Fruit fly (Drosophila melanogaster) whole organism, prepupa: ENCODE data around the gene scyl.

ENCODE experiments used
- Blimp-1 ChIP-seq: fragments of 200-800 bp; sonication (Bioruptor generic); optimal IDR thresholded peaks from 3 replicates; lab custom pipeline; 2017; ENCODE audit warnings: missing biosample characterization, missing genetic modification characterization, mild to moderate bottlenecking, moderate library complexity, missing genetic modification reagents
- CG10631 ChIP-seq: fragments of 200-800 bp; sonication (Bioruptor generic); optimal IDR thresholded peaks from 2 replicates; lab custom pipeline; 2016; ENCODE audit warnings: missing biosample characterization, missing genetic modification characterization
- CG10669 ChIP-seq: fragments of 200-800 bp; sonication (Bioruptor generic); optimal IDR thresholded peaks from 3 replicates; lab custom pipeline; 2018; ENCODE audit warnings: missing biosample characterization, mild to moderate bottlenecking, missing genetic modification characterization, moderate library complexity
- CG11294 ChIP-seq: fragments of 200-800 bp; sonication (Bioruptor generic); IDR thresholded peaks from 2 replicates; pipeline ENCODE4 v1.3.6; 2022; ENCODE audit warnings: missing biosample characterization, missing genetic modification characterization
- CG11762 ChIP-seq: fragments of 200-800 bp; sonication (Bioruptor generic); optimal IDR thresholded peaks from 3 replicates; lab custom pipeline; 2016; ENCODE audit warnings: missing biosample characterization, missing genetic modification characterization; ENCODE audit not compliant: insufficient read depth
- CG11902 ChIP-seq: fragments of 200-800 bp; sonication (Bioruptor generic); optimal IDR thresholded peaks from 3 replicates; lab custom pipeline; 2016; ENCODE audit warnings: missing biosample characterization, missing genetic modification characterization
- CG1621 ChIP-seq: fragments of 200-800 bp; sonication (Bioruptor generic); optimal IDR thresholded peaks from 3 replicates; lab custom pipeline; 2018; ENCODE audit warnings: missing biosample characterization, mild to moderate bottlenecking, missing genetic modification characterization
- CG16779 ChIP-seq: fragments of 200-800 bp; sonication (Bioruptor generic); optimal IDR thresholded peaks from 3 replicates; lab custom pipeline; 2017; ENCODE audit warnings: missing biosample characterization, mild to moderate bottlenecking, missing genetic modification characterization
- CG3032 ChIP-seq: fragments of 200-800 bp; optimal IDR thresholded peaks from 2 replicates; lab custom pipeline; 2019; ENCODE audit warnings: missing biosample characterization, mild to moderate bottlenecking, missing genetic modification characterization, moderate library complexity
- CG32006 ChIP-seq: fragments of 200-800 bp; sonication (Bioruptor generic); optimal IDR thresholded peaks from 3 replicates; lab custom pipeline; 2017; ENCODE audit warnings: missing biosample characterization, mild to moderate bottlenecking, missing genetic modification characterization
- CG34406 ChIP-seq: fragments of 200-800 bp; sonication (Bioruptor generic); optimal IDR thresholded peaks from 3 replicates; lab custom pipeline; 2016; ENCODE audit warnings: missing biosample characterization, missing genetic modification characterization
- CG3919 ChIP-seq: fragments of 200-800 bp; sonication (Bioruptor generic); optimal IDR thresholded peaks from 3 replicates; lab custom pipeline; 2016; ENCODE audit warnings: missing biosample characterization, missing genetic modification characterization
- CG4318 ChIP-seq: fragments of 200-800 bp; sonication (Bioruptor generic); optimal IDR thresholded peaks from 3 replicates; lab custom pipeline; 2017; ENCODE audit warnings: missing biosample characterization, mild to moderate bottlenecking, missing genetic modification characterization
- CG6163 ChIP-seq: fragments of 200-800 bp; sonication (Bioruptor generic); IDR thresholded peaks from 3 replicates; pipeline ENCODE4 v1.3.6; 2022; ENCODE audit warnings: missing biosample characterization, missing genetic modification characterization
- CG6276 ChIP-seq: fragments of 200-800 bp; sonication (Bioruptor generic); optimal IDR thresholded peaks from 2 replicates; lab custom pipeline; 2017; ENCODE audit warnings: missing biosample characterization, mild to moderate bottlenecking, missing genetic modification characterization
- CG6792 ChIP-seq: fragments of 200-800 bp; sonication (Bioruptor generic); optimal IDR thresholded peaks from 3 replicates; lab custom pipeline; 2016; ENCODE audit warnings: missing biosample characterization, missing genetic modification characterization
- CG6854 ChIP-seq: fragments of 200-800 bp; sonication (Bioruptor generic); optimal IDR thresholded peaks from 2 replicates; lab custom pipeline; 2017; ENCODE audit warnings: missing biosample characterization, mild to moderate bottlenecking, missing genetic modification characterization
- CG7368 ChIP-seq: fragments of 200-800 bp; sonication (Bioruptor generic); optimal IDR thresholded peaks from 3 replicates; lab custom pipeline; 2016; ENCODE audit warnings: missing biosample characterization, missing genetic modification characterization
- CG8632 ChIP-seq: fragments of 200-800 bp; sonication (Bioruptor generic); optimal IDR thresholded peaks from 3 replicates; lab custom pipeline; 2016; ENCODE audit warnings: missing biosample characterization, missing genetic modification characterization
- CG9139 ChIP-seq: fragments of 200-800 bp; sonication (Bioruptor generic); optimal IDR thresholded peaks from 3 replicates; lab custom pipeline; 2017; ENCODE audit warnings: missing biosample characterization, mild to moderate bottlenecking, missing genetic modification characterization
- Eip78C ChIP-seq: fragments of 200-800 bp; sonication (Bioruptor generic); peaks from one replicate; lab custom pipeline; 2016; ENCODE audit warnings: missing biosample characterization, missing genetic modification characterization
- Eip93F ChIP-seq: fragments of 200-800 bp; sonication (Bioruptor generic); optimal IDR thresholded peaks from 2 replicates; lab custom pipeline; 2016; ENCODE audit warnings: missing biosample characterization, mild to moderate bottlenecking, missing genetic modification characterization
- Ets21C ChIP-seq: fragments of 200-800 bp; sonication (Bioruptor generic); optimal IDR thresholded peaks from 3 replicates; lab custom pipeline; 2016; ENCODE audit warnings: missing biosample characterization, missing genetic modification characterization
- Gug ChIP-seq: fragments of 200-800 bp; sonication (Bioruptor generic); IDR thresholded peaks from 2 replicates; pipeline ENCODE4 v1.3.6; 2022; ENCODE audit warnings: missing biosample characterization, missing genetic modification characterization
- Hr38 ChIP-seq: sonication (Bioruptor generic); optimal IDR thresholded peaks from 2 replicates; lab custom pipeline; 2016; ENCODE audit warnings: missing biosample characterization, missing genetic modification characterization
- Lpt ChIP-seq: fragments of 200-800 bp; sonication (Bioruptor generic); optimal IDR thresholded peaks from 3 replicates; lab custom pipeline; 2016; ENCODE audit warnings: missing biosample characterization, missing genetic modification characterization
- Met ChIP-seq: fragments of 200-800 bp; sonication (Bioruptor generic); optimal IDR thresholded peaks from 3 replicates; lab custom pipeline; 2016; ENCODE audit warnings: missing biosample characterization, missing genetic modification characterization
- Sox102F ChIP-seq: fragments of 200-800 bp; sonication (Bioruptor generic); optimal IDR thresholded peaks from 2 replicates; lab custom pipeline; 2016; ENCODE audit warnings: missing biosample characterization, mild to moderate bottlenecking, missing genetic modification characterization
- Sox15 ChIP-seq: fragments of 200-800 bp; sonication (Bioruptor generic); optimal IDR thresholded peaks from 3 replicates; lab custom pipeline; 2016; ENCODE audit warnings: missing biosample characterization, missing genetic modification characterization
- achi ChIP-seq: fragments of 200-800 bp; sonication (Bioruptor generic); optimal IDR thresholded peaks from 3 replicates; lab custom pipeline; 2016; ENCODE audit warnings: missing biosample characterization, missing genetic modification characterization
- acj6 ChIP-seq: fragments of 200-800 bp; sonication (Bioruptor generic); optimal IDR thresholded peaks from 3 replicates; lab custom pipeline; 2016; ENCODE audit warnings: missing biosample characterization, missing genetic modification characterization
- cyc ChIP-seq: fragments of 200-800 bp; sonication (Bioruptor generic); optimal IDR thresholded peaks from 3 replicates; lab custom pipeline; 2016; ENCODE audit warnings: missing biosample characterization, missing genetic modification characterization
- dac ChIP-seq: fragments of 200-800 bp; sonication (Bioruptor generic); optimal IDR thresholded peaks from 2 replicates; lab custom pipeline; 2017; ENCODE audit warnings: missing biosample characterization, mild to moderate bottlenecking, missing genetic modification characterization
- eg ChIP-seq: fragments of 200-800 bp; sonication (Bioruptor generic); IDR thresholded peaks from 3 replicates; pipeline ENCODE4 v1.3.6; 2022; ENCODE audit warnings: missing biosample characterization, missing genetic modification characterization
- esn ChIP-seq: fragments of 200-800 bp; sonication (Bioruptor generic); optimal IDR thresholded peaks from 2 replicates; lab custom pipeline; 2016; ENCODE audit warnings: missing biosample characterization, mild to moderate bottlenecking, missing genetic modification characterization, moderate library complexity
- fkh ChIP-seq: fragments of 200-800 bp; sonication (Bioruptor generic); optimal IDR thresholded peaks from 3 replicates; lab custom pipeline; 2017; ENCODE audit warnings: missing biosample characterization, mild to moderate bottlenecking, missing genetic modification characterization, moderate library complexity
- lz ChIP-seq: fragments of 200-800 bp; sonication (Bioruptor generic); optimal IDR thresholded peaks from 3 replicates; lab custom pipeline; 2016; ENCODE audit warnings: missing biosample characterization, missing genetic modification characterization
- net ChIP-seq: fragments of 200-800 bp; sonication (Bioruptor generic); optimal IDR thresholded peaks from 3 replicates; lab custom pipeline; 2016; ENCODE audit warnings: missing biosample characterization, missing genetic modification characterization
- pdm3 ChIP-seq: fragments of 200-800 bp; sonication (Bioruptor generic); optimal IDR thresholded peaks from 3 replicates; lab custom pipeline; 2016; ENCODE audit warnings: missing biosample characterization, missing genetic modification characterization
- salr ChIP-seq, 2 experiments: fragments of 200-800 bp; sonication (Bioruptor generic); optimal IDR thresholded peaks; 3 replicates each; lab custom pipeline; 2016 to 2018; ENCODE audit warnings: missing biosample characterization in 2 of 2, missing genetic modification characterization in 2 of 2, mild to moderate bottlenecking in 1 of 2
- spab ChIP-seq: fragments of 200-800 bp; sonication (Bioruptor generic); optimal IDR thresholded peaks from 2 replicates; lab custom pipeline; 2017; ENCODE audit warnings: missing biosample characterization, mild to moderate bottlenecking, missing genetic modification characterization, missing genetic modification reagents
- ss ChIP-seq, 2 experiments: fragments of 200-800 bp; sonication (Bioruptor generic); optimal IDR thresholded peaks; 2 replicates in 1 of 2; 3 replicates in 1 of 2; lab custom pipeline; 2017 to 2018; ENCODE audit warnings: mild to moderate bottlenecking in 2 of 2, missing biosample characterization in 2 of 2, missing genetic modification characterization in 2 of 2, moderate library complexity in 1 of 2
- svp ChIP-seq: fragments of 200-800 bp; sonication (Bioruptor generic); peaks from one replicate; lab custom pipeline; 2016; ENCODE audit warnings: missing biosample characterization, missing genetic modification characterization
- topi ChIP-seq: fragments of 200-800 bp; sonication (Bioruptor generic); optimal IDR thresholded peaks from 3 replicates; lab custom pipeline; 2016; ENCODE audit warnings: missing biosample characterization, missing genetic modification characterization
- vri ChIP-seq: fragments of 200-800 bp; sonication (Bioruptor generic); optimal IDR thresholded peaks from 3 replicates; lab custom pipeline; 2016; ENCODE audit warnings: missing biosample characterization, mild to moderate bottlenecking, missing genetic modification characterization

scyl gene

dm6 chr3L:11285572-11286276 is 33.6 kb downstream of the scyl start:
- TF ChIP-seq CG6163 (0 out of 3 replicates have a peak, but pooled peaks have one; percentile 28), fkh (GFP tag; lab: Kevin White, UChicago) (peak; percentile 72), svp (GFP tag; lab: Kevin White, UChicago) (peak; percentile 25), CG7368 (GFP tag; lab: Kevin White, UChicago) (no peak)

DNA sequence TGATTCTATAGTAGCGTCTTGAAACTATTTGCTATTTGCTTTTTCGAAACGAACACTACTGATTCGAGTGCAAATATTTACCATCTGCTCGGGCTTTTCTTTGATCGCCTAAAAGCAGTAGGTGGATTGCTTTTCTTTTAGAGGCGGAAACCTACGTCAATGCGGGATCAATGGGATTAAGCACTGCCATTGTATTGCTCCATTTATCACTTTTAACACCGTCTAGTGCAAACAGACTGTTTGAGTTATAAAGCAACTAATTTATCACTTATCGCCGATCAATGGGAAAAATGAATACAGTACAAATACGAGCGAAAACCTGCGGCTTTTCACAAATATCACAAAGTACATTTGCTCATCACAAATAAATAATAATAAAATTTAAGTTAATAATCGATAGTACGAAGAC is 34.5 kb downstream of the scyl start:
- no peak for TF ChIP-seq CG10669
- TF ChIP-seq CG3032 (tag; lab: Kevin White, UChicago) = no peak
- no peak for TF ChIP-seq CG4318
- no peak for TF ChIP-seq cyc (GFP tag; lab: Kevin White, UChicago)
- TF ChIP-seq fkh (GFP tag; lab: Kevin White, UChicago) = peak; percentile 79
- TF ChIP-seq vri = no peak
- TF ChIP-seq Eip78C (GFP tag; lab: Kevin White, UChicago) = peak; percentile 53
- TF ChIP-seq, all 60 proteins: peak for 2

DNA sequence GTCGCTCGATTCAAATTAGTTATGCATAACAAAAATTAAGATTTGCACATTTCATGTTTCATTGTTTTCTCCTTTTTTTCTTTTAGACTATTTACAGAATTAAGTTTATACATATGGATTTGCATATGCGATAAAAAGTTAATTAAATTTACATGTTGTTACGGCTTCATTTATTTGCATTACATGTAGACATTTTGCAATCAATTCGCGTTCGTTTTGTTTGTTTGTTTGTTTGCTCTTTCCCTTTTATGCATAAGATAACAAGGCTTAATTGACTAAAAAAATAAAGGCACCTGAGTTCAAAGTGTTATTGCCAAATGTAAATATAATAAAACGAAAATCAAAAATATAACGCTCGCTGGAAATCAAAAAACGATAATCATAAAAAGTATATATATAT is 35.9 kb downstream of the scyl start:
- TF ChIP-seq pdm3 (GFP tag; lab: Kevin White, UChicago) (no peak), CG9139 (GFP tag; lab: Kevin White, UChicago) (no peak), CG6792 (GFP tag; lab: Kevin White, UChicago) (no peak), svp (GFP tag; lab: Kevin White, UChicago) (peak; percentile 13), CG3032 (tag; lab: Kevin White, UChicago) (no peak), ss (GFP tag; optimal IDR thresholded peaks at IDR 0.05; lab: Kevin White, UChicago) (no peak), Gug (no peak), fkh (GFP tag; lab: Kevin White, UChicago) (no peak), CG3919 (GFP tag; lab: Kevin White, UChicago) (no peak), acj6 (GFP tag; lab: Kevin White, UChicago) (no peak), Met (GFP tag; lab: Kevin White, UChicago) (peak; percentile 31), Blimp-1 (GFP tag; lab: Kevin White, UChicago) (no peak), topi (GFP tag; lab: Kevin White, UChicago) (peak; percentile 11), vri (peak; percentile 5), Eip78C (GFP tag; lab: Kevin White, UChicago) (peak; percentile 58), Eip93F (GFP tag; lab: Kevin White, UChicago) (no peak), Hr38 (GFP tag; lab: Kevin White, UChicago) (no peak), CG8632 (GFP tag; lab: Kevin White, UChicago) (no peak), eg (GFP tag; lab: Robert Waterston, UW) (no peak), spab (GFP tag; lab: Kevin White, UChicago) (no peak), esn (GFP tag; lab: Kevin White, UChicago) (peak; percentile 33), salr (GFP tag; optimal IDR thresholded peaks at IDR 0.05; lab: Kevin White, UChicago) (no peak), CG11294 (GFP tag; lab: Robert Waterston, UW) (no peak), Sox102F (GFP tag; lab: Kevin White, UChicago) (peak; percentile 12), CG34406 (GFP tag; lab: Kevin White, UChicago) (peak; percentile 23), Lpt (GFP tag; lab: Kevin White, UChicago) (no peak), CG1621 (tag; lab: Kevin White, UChicago) (no peak)

- no peak for TF ChIP-seq CG6854 (GFP tag; lab: Kevin White, UChicago)
- no peak for TF ChIP-seq Gug
- no peak for TF ChIP-seq CG16779 (tag; lab: Kevin White, UChicago)
- TF ChIP-seq CG11762 = no peak
- TF ChIP-seq net (GFP tag; lab: Kevin White, UChicago) = no peak
- TF ChIP-seq CG11902 (GFP tag; lab: Kevin White, UChicago) = no peak
- TF ChIP-seq dac (GFP tag; lab: Kevin White, UChicago) = no peak
- TF ChIP-seq lz (GFP tag; lab: Kevin White, UChicago) = no peak
- TF ChIP-seq CG10631 (GFP tag; lab: Kevin White, UChicago) = no peak
- TF ChIP-seq Ets21C (GFP tag; lab: Kevin White, UChicago) = no peak
- TF ChIP-seq eg (GFP tag; lab: Robert Waterston, UW) = peak; percentile 48; the same call in 2 of the 3 replicates
- TF ChIP-seq CG9139 (GFP tag; lab: Kevin White, UChicago) = no peak
- no peak for TF ChIP-seq Sox15 (GFP tag; lab: Kevin White, UChicago)
- no peak for TF ChIP-seq CG32006
- TF ChIP-seq CG6276 = no peak
- TF ChIP-seq achi = no peak
- TF ChIP-seq topi (GFP tag; lab: Kevin White, UChicago) = no peak
Measured at dm6 chr3L:11289130-11289716, 37.1 kb downstream of the scyl start.
